Worm (Caenorhabditis elegans): ENCODE results near the gene ZK105.14.

DNA sequence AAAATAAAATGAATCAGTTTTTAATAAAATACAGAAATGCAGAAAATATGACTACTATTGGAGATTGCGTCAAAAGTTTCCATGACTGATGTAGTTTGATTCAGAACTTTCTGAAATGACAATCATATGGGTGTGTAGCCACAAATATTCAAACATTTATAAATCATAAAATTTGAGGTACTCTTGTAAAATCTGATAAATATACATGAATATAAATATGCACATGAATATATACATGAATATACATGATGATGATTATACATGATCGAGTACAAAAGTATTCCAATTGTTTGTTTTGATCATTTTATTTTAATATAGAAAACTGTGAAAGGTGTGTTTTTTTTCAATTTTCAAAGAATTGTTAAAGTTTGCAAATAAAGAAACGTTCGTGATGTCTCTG, 32.7 kb upstream of the ZK105.14 start, which contains the start of gene T05B11.4:
- no peak for TF ChIP-seq F13H6.1 (tag; optimal IDR thresholded peaks at IDR 0.05)
- no peak for TF ChIP-seq unc-39 (tag; optimal IDR thresholded peaks at IDR 0.05)
- no peak for TF ChIP-seq nhr-77 (tag; optimal IDR thresholded peaks at IDR 0.05)
- TF ChIP-seq mdl-1 (tag; optimal IDR thresholded peaks at IDR 0.05) = no peak
- no peak for TF ChIP-seq unc-62 (GFP tag; optimal IDR thresholded peaks at IDR 0.05)
- no peak for TF ChIP-seq ztf-4 (tag; optimal IDR thresholded peaks at IDR 0.05)
- TF ChIP-seq C34F6.9 (tag; optimal IDR thresholded peaks at IDR 0.05) = no peak
- no peak for TF ChIP-seq nhr-237 (tag; optimal IDR thresholded peaks at IDR 0.05)
- TF ChIP-seq ztf-11 (tag; optimal IDR thresholded peaks at IDR 0.05) = no peak

Data from whole organism, L2 larva.